Worm (Caenorhabditis elegans) whole organism, L4 larva: ENCODE results near the gene flcn-1.

Experiments
- D1046.2 ChIP-seq: fragments of 200-800 bp; sonication (Bioruptor generic); IDR thresholded peaks from 2 replicates; pipeline ENCODE4 v1.3.6; 2022; ENCODE audit warnings: missing genetic modification characterization, missing compliant biosample characterization
- F37D6.2 ChIP-seq: sonication (generic microtip); optimal IDR thresholded peaks from 2 replicates; lab custom pipeline; 2016; ENCODE audit warnings: mild to moderate bottlenecking, missing genetic modification characterization, missing compliant biosample characterization
- F49E8.2 ChIP-seq: sonication (generic microtip); optimal IDR thresholded peaks from 2 replicates; lab custom pipeline; 2016; ENCODE audit warnings: missing compliant biosample characterization, mild to moderate bottlenecking, missing genetic modification characterization, borderline replicate concordance
- T20F7.1 ChIP-seq: fragments of 200-800 bp; sonication (Bioruptor generic); optimal IDR thresholded peaks from 2 replicates; lab custom pipeline; 2018; ENCODE audit warnings: mild to moderate bottlenecking, missing genetic modification characterization, missing compliant biosample characterization
- T26A8.4 ChIP-seq: fragments of 200-800 bp; sonication (Bioruptor generic); IDR thresholded peaks from 2 replicates; pipeline ENCODE4 v1.3.6; 2022; ENCODE audit warnings: missing genetic modification characterization, missing compliant biosample characterization
- Y105C5A.15 ChIP-seq: fragments of 200-800 bp; sonication (Bioruptor generic); IDR thresholded peaks from 2 replicates; pipeline ENCODE4 v1.3.6; 2022; ENCODE audit warnings: missing genetic modification characterization, missing compliant biosample characterization
- Y75B8A.6 ChIP-seq: fragments of 200-800 bp; sonication (Bioruptor generic); IDR thresholded peaks from 2 replicates; pipeline ENCODE4 v1.3.6; 2022; ENCODE audit warnings: missing genetic modification reagents, missing genetic modification characterization, missing compliant biosample characterization
- aly-2 ChIP-seq: sonication (generic microtip); optimal IDR thresholded peaks from 2 replicates; lab custom pipeline; 2018; ENCODE audit warnings: missing biosample characterization, missing genetic modification characterization
- attf-4 ChIP-seq: sonication (generic microtip); optimal IDR thresholded peaks from 3 replicates; lab custom pipeline; 2017; ENCODE audit warnings: missing biosample characterization, missing genetic modification characterization
- ceh-20 ChIP-seq: fragments of 200-800 bp; sonication (Bioruptor generic); IDR thresholded peaks from 2 replicates; pipeline ENCODE4 v1.3.6; 2022; ENCODE audit warnings: missing genetic modification reagents, missing genetic modification characterization, missing compliant biosample characterization
- ceh-28 ChIP-seq: fragments of 150-350 bp; optimal IDR thresholded peaks from 2 replicates; lab custom pipeline; 2014; ENCODE audit warnings: missing biosample characterization, missing genetic modification reagents, missing genetic modification characterization
- ceh-32 ChIP-seq: sonication (generic microtip); optimal IDR thresholded peaks from 2 replicates; lab custom pipeline; 2016; ENCODE audit warnings: mild to moderate bottlenecking, missing genetic modification characterization, missing compliant biosample characterization; ENCODE audit not compliant: poor library complexity
- ceh-62 ChIP-seq: sonication (generic microtip); optimal IDR thresholded peaks from 2 replicates; lab custom pipeline; 2017; ENCODE audit warnings: missing biosample characterization, missing genetic modification characterization
- cey-2 ChIP-seq: sonication (generic microtip); optimal IDR thresholded peaks from 3 replicates; lab custom pipeline; 2017; ENCODE audit warnings: missing genetic modification characterization, mild to moderate bottlenecking, missing compliant biosample characterization, antibody characterized with exemption, borderline replicate concordance; ENCODE audit not compliant: insufficient read depth
- daf-12 ChIP-seq: fragments of 150-350 bp; optimal IDR thresholded peaks from 2 replicates; lab custom pipeline; 2014; ENCODE audit warnings: missing biosample characterization, missing genetic modification reagents, missing genetic modification characterization
- daf-19 ChIP-seq: fragments of 200-800 bp; sonication (Bioruptor generic); conservative IDR thresholded peaks from 2 replicates; pipeline ENCODE4 v1.3.6; 2022; ENCODE audit warnings: missing genetic modification characterization, missing compliant biosample characterization
- daf-8 ChIP-seq: fragments of 200-800 bp; sonication (Bioruptor generic); IDR thresholded peaks from 2 replicates; pipeline ENCODE4 v1.3.6; 2022; ENCODE audit warnings: missing genetic modification characterization, missing compliant biosample characterization
- dmd-9 ChIP-seq: fragments of 200-800 bp; sonication (Bioruptor generic); IDR thresholded peaks from 2 replicates; pipeline ENCODE4 v1.3.6; 2022; ENCODE audit warnings: missing genetic modification reagents, missing genetic modification characterization, missing compliant biosample characterization
- dpl-1 ChIP-seq: fragments of 150-350 bp; optimal IDR thresholded peaks from 2 replicates; lab custom pipeline; 2014; ENCODE audit warnings: missing biosample characterization, missing genetic modification reagents, missing genetic modification characterization
- duxl-1 ChIP-seq: sonication (generic microtip); optimal IDR thresholded peaks from 2 replicates; lab custom pipeline; 2016; ENCODE audit warnings: mild to moderate bottlenecking, missing genetic modification characterization, moderate library complexity, missing compliant biosample characterization; ENCODE audit not compliant: poor library complexity
- fkh-10 ChIP-seq: fragments of 150-350 bp; optimal IDR thresholded peaks from 2 replicates; lab custom pipeline; 2014; ENCODE audit warnings: missing biosample characterization, missing genetic modification reagents, missing genetic modification characterization
- fos-1 ChIP-seq: fragments of 150-350 bp; optimal IDR thresholded peaks from 2 replicates; lab custom pipeline; 2014; ENCODE audit warnings: missing biosample characterization, missing genetic modification characterization
- gei-8 ChIP-seq: fragments of 200-800 bp; sonication (Bioruptor generic); optimal IDR thresholded peaks from 2 replicates; lab custom pipeline; 2018; ENCODE audit warnings: mild to moderate bottlenecking, missing genetic modification characterization, missing compliant biosample characterization
- hif-1 ChIP-seq, 2 experiments: sonication (generic microtip); optimal IDR thresholded peaks; 2 replicates each; lab custom pipeline; 2016 to 2017; ENCODE audit warnings: missing compliant biosample characterization in 2 of 2, missing genetic modification characterization in 2 of 2, missing genetic modification reagents in 2 of 2, missing genotype in 2 of 2, mild to moderate bottlenecking in 1 of 2
- hmg-1.1 ChIP-seq: fragments of 200-800 bp; sonication (Bioruptor generic); IDR thresholded peaks from 2 replicates; pipeline ENCODE4 v1.3.6; 2022; ENCODE audit warnings: missing genetic modification reagents, missing genetic modification characterization, missing compliant biosample characterization
- lim-7 ChIP-seq: fragments of 200-800 bp; sonication (Bioruptor generic); IDR thresholded peaks from 2 replicates; pipeline ENCODE4 v1.3.6; 2022; ENCODE audit warnings: missing genetic modification characterization, missing compliant biosample characterization
- lin-1 ChIP-seq: fragments of 200-800 bp; sonication (Bioruptor generic); IDR thresholded peaks from 2 replicates; pipeline ENCODE4 v1.3.6; 2022; ENCODE audit warnings: missing genetic modification reagents, missing genetic modification characterization, missing compliant biosample characterization
- lin-15B ChIP-seq: fragments of 150-350 bp; sonication (generic microtip); optimal IDR thresholded peaks from 3 replicates; lab custom pipeline; 2014; ENCODE audit warnings: missing biosample characterization, missing genetic modification characterization
- lin-29 ChIP-seq: fragments of 200-800 bp; sonication (Bioruptor generic); IDR thresholded peaks from 2 replicates; pipeline ENCODE4 v1.3.6; 2022; ENCODE audit warnings: missing genetic modification reagents, missing genetic modification characterization, missing compliant biosample characterization
- madf-5 ChIP-seq, 2 experiments: fragments of 200-800 bp; sonication (Bioruptor generic); IDR thresholded peaks; 2 replicates each; pipeline ENCODE4 v1.3.6; 2022; ENCODE audit warnings: missing compliant biosample characterization in 2 of 2, missing genetic modification characterization in 2 of 2
- mdt-29 ChIP-seq: fragments of 200-800 bp; sonication (Bioruptor generic); IDR thresholded peaks from 2 replicates; pipeline ENCODE4 v1.3.6; 2022; ENCODE audit warnings: missing genetic modification reagents, missing genetic modification characterization, missing compliant biosample characterization
- mep-1 ChIP-seq: fragments of 150-350 bp; sonication (generic microtip); optimal IDR thresholded peaks from 3 replicates; lab custom pipeline; 2014; ENCODE audit warnings: missing biosample characterization, missing genetic modification characterization
- mxl-3 ChIP-seq: fragments of 200-800 bp; sonication (Bioruptor generic); optimal IDR thresholded peaks from 2 replicates; lab custom pipeline; 2018; ENCODE audit warnings: mild to moderate bottlenecking, missing genetic modification characterization, missing compliant biosample characterization
- nhr-102 ChIP-seq: sonication (generic microtip); optimal IDR thresholded peaks from 2 replicates; lab custom pipeline; 2016; ENCODE audit warnings: mild to moderate bottlenecking, missing genetic modification characterization, moderate library complexity, missing compliant biosample characterization
- nhr-11 ChIP-seq: fragments of 150-350 bp; optimal IDR thresholded peaks from 2 replicates; lab custom pipeline; 2014; ENCODE audit warnings: missing biosample characterization, missing genetic modification characterization
- nhr-111 ChIP-seq: fragments of 200-800 bp; sonication (Bioruptor generic); optimal IDR thresholded peaks from 2 replicates; lab custom pipeline; 2018; ENCODE audit warnings: mild to moderate bottlenecking, missing genetic modification characterization, missing compliant biosample characterization
- nhr-28 ChIP-seq: fragments of 150-350 bp; optimal IDR thresholded peaks from 2 replicates; lab custom pipeline; 2014; ENCODE audit warnings: missing biosample characterization, missing genetic modification characterization
- nhr-41 ChIP-seq: fragments of 200-800 bp; sonication (Bioruptor generic); IDR thresholded peaks from 2 replicates; pipeline ENCODE4 v1.3.6; 2022; ENCODE audit warnings: missing genetic modification reagents, missing genetic modification characterization, missing compliant biosample characterization
- nhr-42 ChIP-seq: fragments of 200-800 bp; sonication (Bioruptor generic); IDR thresholded peaks from 2 replicates; pipeline ENCODE4 v1.3.6; 2022; ENCODE audit warnings: missing genetic modification characterization, missing compliant biosample characterization
- nhr-77 ChIP-seq: fragments of 150-350 bp; optimal IDR thresholded peaks from 2 replicates; lab custom pipeline; 2014; ENCODE audit warnings: missing biosample characterization, missing genetic modification characterization
- pqm-1 ChIP-seq: sonication (generic microtip); optimal IDR thresholded peaks from 2 replicates; lab custom pipeline; 2017; ENCODE audit warnings: missing biosample characterization, missing genetic modification characterization
- saeg-2 ChIP-seq: fragments of 200-800 bp; sonication (Bioruptor generic); IDR thresholded peaks from 2 replicates; pipeline ENCODE4 v1.3.6; 2022; ENCODE audit warnings: missing genetic modification reagents, missing genetic modification characterization, missing compliant biosample characterization
- set-16 ChIP-seq: fragments of 200-800 bp; sonication (Bioruptor generic); IDR thresholded peaks from 2 replicates; pipeline ENCODE4 v1.3.6; 2022; ENCODE audit warnings: missing genetic modification reagents, missing genetic modification characterization, missing compliant biosample characterization
- snpc-1.2 ChIP-seq: fragments of 200-800 bp; sonication (Bioruptor generic); IDR thresholded peaks from 2 replicates; pipeline ENCODE4 v1.3.6; 2022; ENCODE audit warnings: missing genetic modification reagents, missing genetic modification characterization, missing compliant biosample characterization
- spr-1 ChIP-seq: sonication (generic microtip); optimal IDR thresholded peaks from 2 replicates; lab custom pipeline; 2016; ENCODE audit warnings: mild to moderate bottlenecking, missing genetic modification characterization, missing compliant biosample characterization
- spr-3 ChIP-seq: fragments of 200-800 bp; sonication (Bioruptor generic); optimal IDR thresholded peaks from 2 replicates; lab custom pipeline; 2018; ENCODE audit warnings: mild to moderate bottlenecking, missing genetic modification characterization, missing compliant biosample characterization
- unc-62 ChIP-seq, 3 experiments: fragments of 150-350 bp in 1 of 3; sonication (generic microtip); optimal IDR thresholded peaks in 2 of 3; peaks in 1 of 3; 1 replicate in 1 of 3; 2 replicates in 2 of 3; lab custom pipeline; 2014 to 2017; ENCODE audit warnings: missing biosample characterization in 3 of 3, missing genetic modification characterization in 3 of 3, missing genetic modification reagents in 3 of 3, missing genotype in 1 of 3
- zag-1 ChIP-seq: fragments of 150-350 bp; optimal IDR thresholded peaks from 2 replicates; lab custom pipeline; 2014; ENCODE audit warnings: missing biosample characterization, missing genetic modification characterization
- zfp-2 ChIP-seq: sonication (generic microtip); optimal IDR thresholded peaks from 2 replicates; lab custom pipeline; 2016; ENCODE audit warnings: mild to moderate bottlenecking, missing genetic modification characterization, missing compliant biosample characterization
- zfp-3 ChIP-seq: fragments of 200-800 bp; sonication (Bioruptor generic); conservative IDR thresholded peaks from 2 replicates; pipeline ENCODE4 v1.3.6; 2022; ENCODE audit warnings: missing genetic modification reagents, missing genetic modification characterization, missing compliant biosample characterization
- ztf-11 ChIP-seq: fragments of 150-350 bp; optimal IDR thresholded peaks from 2 replicates; lab custom pipeline; 2014; ENCODE audit warnings: missing biosample characterization, missing genetic modification characterization
- ztf-7 ChIP-seq: fragments of 150-350 bp; optimal IDR thresholded peaks from 2 replicates; lab custom pipeline; 2014; ENCODE audit warnings: missing biosample characterization, missing genetic modification characterization

Gene flcn-1

ce11 chrII:6891838-6892237, 36.7 kb upstream of the flcn-1 start (continued):
- TF ChIP-seq daf-8 (GFP tag; lab: Robert Waterston, UW), result no peak
- TF ChIP-seq ceh-20 (GFP tag; lab: Robert Waterston, UW), result no peak
- no peak for TF ChIP-seq ztf-7 (tag; lab: Kevin White, UChicago)
- no peak for TF ChIP-seq fkh-10 (GFP tag; lab: Kevin White, UChicago)
- TF ChIP-seq nhr-28 (tag; lab: Kevin White, UChicago), result peak; percentile 96
- TF ChIP-seq nhr-77 (tag; lab: Kevin White, UChicago), result peak; percentile 78
- TF ChIP-seq F49E8.2 (tag; lab: Kevin White, UChicago), result no peak
- no peak for TF ChIP-seq snpc-1.2
- no peak for TF ChIP-seq lin-29
- TF ChIP-seq lin-1 (GFP tag; lab: Robert Waterston, UW), result no peak
- TF ChIP-seq attf-4 (tag; lab: Kevin White, UChicago), result no peak
- no peak for TF ChIP-seq lim-7 (GFP tag; lab: Robert Waterston, UW)
- TF ChIP-seq dpl-1 (GFP tag; lab: Kevin White, UChicago), result no peak
- TF ChIP-seq aly-2 (tag; lab: Kevin White, UChicago), result no peak
- TF ChIP-seq ceh-32, result no peak
- no peak for TF ChIP-seq gei-8 (GFP tag; lab: Kevin White, UChicago)
- TF ChIP-seq hmg-1.1 (GFP tag; lab: Robert Waterston, UW), result peak; percentile 9; the same call in 1 of the 2 replicates
- no peak for TF ChIP-seq nhr-42 (GFP tag; lab: Robert Waterston, UW)
- TF ChIP-seq zfp-2, result no peak
- no peak for TF ChIP-seq set-16 (GFP tag; lab: Robert Waterston, UW)
- TF ChIP-seq T26A8.4 (GFP tag; lab: Robert Waterston, UW), result no peak; the same call in 1 of the 2 replicates
- no peak for TF ChIP-seq spr-1 (tag; lab: Kevin White, UChicago)
- no peak for TF ChIP-seq zag-1 (tag; lab: Kevin White, UChicago)
- no peak for TF ChIP-seq saeg-2
- peak; percentile 87 for TF ChIP-seq mdt-29 (GFP tag; lab: Robert Waterston, UW)
- no peak for TF ChIP-seq nhr-111 (GFP tag; lab: Kevin White, UChicago)
- TF ChIP-seq spr-3 (GFP tag; lab: Kevin White, UChicago), result no peak
- 0 out of 2 replicates have a peak, but pooled peaks have one; percentile 41 for TF ChIP-seq zfp-3
- no peak for TF ChIP-seq F37D6.2 (tag; lab: Kevin White, UChicago)
- TF ChIP-seq dmd-9 (GFP tag; lab: Robert Waterston, UW), result no peak
- no peak for TF ChIP-seq ceh-62
- TF ChIP-seq hif-1 (tag; optimal IDR thresholded peaks at IDR 0.05; lab: Kevin White, UChicago), result peak in 1 of 2 experiments; percentile 13
- TF ChIP-seq daf-12 (tag; lab: Kevin White, UChicago), result no peak
- TF ChIP-seq nhr-102 (tag; lab: Kevin White, UChicago), result no peak
- no peak for TF ChIP-seq pqm-1 (tag; lab: Kevin White, UChicago)
- no peak for TF ChIP-seq T20F7.1
- TF ChIP-seq lin-15B, result no peak
- no peak for TF ChIP-seq ztf-11 (tag; lab: Kevin White, UChicago)
- no peak for TF ChIP-seq cey-2 (tag; lab: Kevin White, UChicago)
- no peak for TF ChIP-seq D1046.2 (GFP tag; lab: Robert Waterston, UW)
- TF ChIP-seq daf-19 (GFP tag; lab: Robert Waterston, UW), result no peak
- TF ChIP-seq nhr-11 (tag; lab: Kevin White, UChicago), result peak; percentile 48
- TF ChIP-seq nhr-41, result no peak
- TF ChIP-seq madf-5 (GFP tag; IDR thresholded peaks at IDR 0.05; lab: Robert Waterston, UW), result no peak
- peak; percentile 48 for TF ChIP-seq mep-1 (tag; lab: Kevin White, UChicago)
- TF ChIP-seq Y75B8A.6 (GFP tag; lab: Robert Waterston, UW), result no peak
- TF ChIP-seq mxl-3 (GFP tag; lab: Kevin White, UChicago), result peak; percentile 56
- TF ChIP-seq duxl-1, result no peak
- TF ChIP-seq fos-1 (tag; lab: Kevin White, UChicago), result no peak
- no peak for TF ChIP-seq ceh-28 (tag; lab: Kevin White, UChicago)
- peak in 1 of 2 experiments; percentile 92 for TF ChIP-seq unc-62 (GFP tag; optimal IDR thresholded peaks at IDR 0.05 in 1 of 2; lab: Kevin White, UChicago)
- no peak for TF ChIP-seq unc-62 (tag; optimal IDR thresholded peaks at IDR 0.05; lab: Kevin White, UChicago)
- TF ChIP-seq Y105C5A.15 (GFP tag; lab: Robert Waterston, UW), result no peak
